Fruit fly (Drosophila melanogaster) whole organism, embryonic: Measurements from ENCODE around the gene lectin-37Da.

Experiments
- CG12391 ChIP-seq: fragments of 200-800 bp; sonication (Bioruptor generic); optimal IDR thresholded peaks from 3 replicates; lab custom pipeline; 2018; ENCODE audit warnings: missing biosample characterization, mild to moderate bottlenecking, missing genetic modification characterization, moderate library complexity
- h ChIP-seq: fragments of >200 bp; optimal IDR thresholded peaks from 2 replicates; lab custom pipeline; 2017
- ranshi ChIP-seq: fragments of 200-800 bp; sonication (Bioruptor generic); IDR thresholded peaks from 2 replicates; pipeline ENCODE4 v1.3.6; 2022; ENCODE audit warnings: missing biosample characterization, missing genetic modification characterization
- toy ChIP-seq: fragments of 200-800 bp; sonication (Bioruptor generic); IDR thresholded peaks from 2 replicates; pipeline ENCODE4 v1.3.6; 2022; ENCODE audit warnings: missing biosample characterization, missing genetic modification characterization

DNA sequence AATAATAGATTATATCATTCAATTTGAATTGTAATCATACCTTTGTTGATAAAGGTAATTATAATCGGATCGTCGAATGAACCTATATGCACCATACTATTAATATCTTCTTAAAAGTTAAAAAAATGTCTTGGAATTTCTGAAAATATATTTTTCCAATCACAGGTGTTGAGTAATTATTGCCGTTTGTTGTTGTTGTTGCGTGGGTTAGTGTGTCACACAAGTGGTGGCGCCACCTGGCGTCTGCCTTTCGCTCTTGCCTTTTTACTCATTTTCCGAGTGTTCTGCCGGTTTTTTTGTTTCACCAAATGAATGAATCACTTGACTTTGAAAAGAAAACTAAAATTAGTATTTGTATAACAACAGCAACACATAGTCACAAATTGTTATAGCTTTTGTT, 3.0 kb upstream of the lectin-37Da start:
- TF ChIP-seq h (no peak), toy (no peak), CG12391 (tag; lab: Kevin White, UChicago) (no peak), ranshi (GFP tag; lab: Robert Waterston, UW) (no peak)
